Worm (Caenorhabditis elegans) whole organism, early embryonic: ENCODE results near the gene swt-1.

ENCODE experiments used
- B0310.2 ChIP-seq: sonication (generic microtip); optimal IDR thresholded peaks from 2 replicates; lab custom pipeline; 2016; ENCODE audit warnings: mild to moderate bottlenecking, missing genetic modification characterization, missing compliant biosample characterization
- F13C5.2 ChIP-seq: sonication (generic microtip); optimal IDR thresholded peaks from 2 replicates; lab custom pipeline; 2017; ENCODE audit warnings: mild to moderate bottlenecking, missing genetic modification characterization, inconsistent platforms, missing compliant biosample characterization
- aly-1 ChIP-seq: sonication (generic microtip); optimal IDR thresholded peaks from 2 replicates; lab custom pipeline; 2016; ENCODE audit warnings: missing genetic modification characterization, missing compliant biosample characterization
- ama-1 ChIP-seq: fragments of 150-350 bp; optimal IDR thresholded peaks from 2 replicates; lab custom pipeline; 2014
- ceh-13 ChIP-seq: fragments of 200-800 bp; sonication (Bioruptor generic); optimal IDR thresholded peaks from 2 replicates; lab custom pipeline; 2018; ENCODE audit warnings: mild to moderate bottlenecking, missing genetic modification characterization, missing compliant biosample characterization
- ceh-36 ChIP-seq: sonication (generic microtip); optimal IDR thresholded peaks from 2 replicates; lab custom pipeline; 2016; ENCODE audit warnings: missing genetic modification characterization, inconsistent platforms, missing compliant biosample characterization
- ets-7 ChIP-seq: sonication (generic microtip); optimal IDR thresholded peaks from 2 replicates; lab custom pipeline; 2016; ENCODE audit warnings: missing genotype, missing genetic modification characterization, missing compliant biosample characterization
- flt-1 ChIP-seq: fragments of 200-800 bp; sonication (Bioruptor generic); IDR thresholded peaks from 2 replicates; pipeline ENCODE4 v1.3.6; 2022; ENCODE audit warnings: missing genetic modification characterization, missing compliant biosample characterization
- hmbx-1 ChIP-seq: sonication (generic microtip); optimal IDR thresholded peaks from 2 replicates; lab custom pipeline; 2016; ENCODE audit warnings: mild to moderate bottlenecking, missing genetic modification characterization, missing compliant biosample characterization
- hmg-4 ChIP-seq: fragments of 200-800 bp; sonication (Bioruptor generic); optimal IDR thresholded peaks from 2 replicates; lab custom pipeline; 2018; ENCODE audit warnings: mild to moderate bottlenecking, missing genetic modification characterization, missing compliant biosample characterization
- hnd-1 ChIP-seq: sonication (generic microtip); optimal IDR thresholded peaks from 2 replicates; lab custom pipeline; 2016; ENCODE audit warnings: missing genetic modification characterization, missing compliant biosample characterization
- pes-1 ChIP-seq: fragments of 200-800 bp; sonication (Bioruptor generic); IDR thresholded peaks from 2 replicates; pipeline ENCODE4 v1.3.6; 2022; ENCODE audit warnings: missing genetic modification reagents, missing genetic modification characterization, missing compliant biosample characterization
- scrt-1 ChIP-seq: fragments of 200-800 bp; sonication (Bioruptor generic); IDR thresholded peaks from 2 replicates; pipeline ENCODE4 v1.3.6; 2022; ENCODE audit warnings: missing genetic modification characterization, missing compliant biosample characterization
- sea-1 ChIP-seq: fragments of 200-800 bp; sonication (Bioruptor generic); conservative IDR thresholded peaks from 2 replicates; pipeline ENCODE4 v1.3.6; 2022; ENCODE audit warnings: missing genetic modification characterization, missing compliant biosample characterization
- tbx-11 ChIP-seq: fragments of 200-800 bp; sonication (Bioruptor generic); IDR thresholded peaks from 2 replicates; pipeline ENCODE4 v1.3.6; 2022; ENCODE audit warnings: missing genetic modification characterization, missing compliant biosample characterization
- tbx-37 ChIP-seq: fragments of 200-800 bp; sonication (Bioruptor generic); conservative IDR thresholded peaks from 2 replicates; pipeline ENCODE4 v1.3.6; 2022; ENCODE audit warnings: missing genetic modification reagents, missing genetic modification characterization, missing compliant biosample characterization
- tra-4 ChIP-seq: sonication (generic microtip); optimal IDR thresholded peaks from 2 replicates; lab custom pipeline; 2017; ENCODE audit warnings: missing genetic modification characterization, missing compliant biosample characterization

The swt-1 gene

DNA sequence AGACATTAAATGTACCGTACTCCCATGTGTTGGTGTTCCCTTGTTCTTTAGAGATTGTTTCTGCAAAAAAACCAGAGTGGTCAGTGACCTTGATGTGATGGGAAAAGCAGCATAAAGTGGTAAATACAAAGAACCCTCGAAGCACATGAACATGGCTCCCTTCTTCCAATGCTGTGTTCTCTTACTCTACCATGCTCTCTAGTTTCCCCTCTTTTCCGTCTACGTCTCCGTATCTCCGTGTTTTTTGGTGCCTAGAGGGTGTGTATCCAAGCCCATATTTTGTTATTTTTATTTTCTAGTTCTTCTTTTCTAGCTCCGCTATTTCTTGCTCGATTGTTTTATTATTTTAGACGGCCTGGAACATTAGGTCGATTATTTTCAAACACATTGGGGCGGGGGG, 733 bp upstream of the swt-1 start:
- TF ChIP-seq ama-1 (lab: Kevin White, UChicago): no peak
- TF ChIP-seq aly-1 (tag; lab: Kevin White, UChicago): no peak
- TF ChIP-seq tbx-11 (GFP tag; lab: Robert Waterston, UW): no peak
- no peak for TF ChIP-seq tbx-37 (GFP tag; lab: Robert Waterston, UW)
- no peak for TF ChIP-seq F13C5.2 (tag; lab: Kevin White, UChicago)
- no peak for TF ChIP-seq hmg-4 (GFP tag; lab: Kevin White, UChicago)
- TF ChIP-seq ets-7 (tag; lab: Kevin White, UChicago): no peak
- TF ChIP-seq sea-1: no peak
- TF ChIP-seq pes-1: no peak
- TF ChIP-seq B0310.2: no peak
- TF ChIP-seq flt-1 (GFP tag; lab: Robert Waterston, UW): no peak

DNA sequence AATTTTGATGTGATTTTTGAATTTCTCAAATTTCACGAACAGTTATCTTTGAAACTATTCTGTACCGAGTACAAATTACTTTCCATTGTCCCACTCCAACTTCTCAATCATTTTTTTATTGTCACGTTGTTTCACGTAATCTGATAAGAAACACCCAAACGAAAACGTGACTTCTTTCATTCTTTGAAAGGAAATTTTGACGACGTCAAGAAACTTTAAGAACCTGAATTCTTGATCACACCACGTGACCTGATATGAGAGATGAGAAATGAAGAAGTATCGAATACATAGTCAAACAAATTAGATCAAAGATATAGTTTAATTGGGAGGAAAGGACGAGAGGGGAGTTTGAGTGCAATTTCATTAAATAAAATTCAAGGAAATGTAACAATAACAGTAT, 2.2 kb downstream of the swt-1 start:
- no peak for TF ChIP-seq ceh-13 (GFP tag; lab: Kevin White, UChicago)
- TF ChIP-seq flt-1 (GFP tag; lab: Robert Waterston, UW): no peak
- no peak for TF ChIP-seq tra-4 (tag; lab: Kevin White, UChicago)
- no peak for TF ChIP-seq ceh-36 (tag; lab: Kevin White, UChicago)
- TF ChIP-seq tbx-11 (GFP tag; lab: Robert Waterston, UW): no peak
- TF ChIP-seq scrt-1 (GFP tag; lab: Robert Waterston, UW): no peak
- no peak for TF ChIP-seq hnd-1 (tag; lab: Kevin White, UChicago)
- TF ChIP-seq hmbx-1 (tag; lab: Kevin White, UChicago): no peak
- no peak for TF ChIP-seq sea-1
- TF ChIP-seq aly-1 (tag; lab: Kevin White, UChicago): no peak
- TF ChIP-seq tbx-37 (GFP tag; lab: Robert Waterston, UW): no peak

DNA sequence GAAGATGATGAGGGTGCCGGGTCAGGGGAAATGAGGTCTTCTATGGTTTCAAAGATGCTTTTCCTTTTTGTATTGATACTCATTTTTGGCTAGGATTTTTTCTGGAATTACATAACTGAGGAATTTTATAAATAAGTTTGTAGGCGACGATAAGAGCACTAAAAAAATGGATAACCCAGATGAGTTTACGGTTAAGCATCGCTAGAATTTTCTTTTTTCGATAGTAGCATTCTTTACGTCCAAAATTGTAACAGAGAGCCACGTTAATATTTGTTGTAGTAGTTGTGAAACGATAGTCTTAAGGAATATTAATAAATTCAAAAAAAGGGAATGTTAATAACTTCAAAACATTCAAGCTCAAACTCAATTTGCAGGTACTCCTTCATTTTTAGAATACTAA, 6.3 kb downstream of the swt-1 start, which contains the start of gene snai-1:
TSS of gene snai-1 (minus strand) at position 101 of the 400 bp plus-strand sequence.
- TF ChIP-seq tra-4 (tag; lab: Kevin White, UChicago) (no peak), F13C5.2 (tag; lab: Kevin White, UChicago) (no peak), ama-1 (lab: Kevin White, UChicago) (no peak), hnd-1 (tag; lab: Kevin White, UChicago) (no peak), ceh-13 (GFP tag; lab: Kevin White, UChicago) (no peak), scrt-1 (GFP tag; lab: Robert Waterston, UW) (no peak), B0310.2 (no peak), ets-7 (tag; lab: Kevin White, UChicago) (no peak), pes-1 (no peak), aly-1 (tag; lab: Kevin White, UChicago) (no peak), tbx-37 (GFP tag; lab: Robert Waterston, UW) (no peak), hmbx-1 (tag; lab: Kevin White, UChicago) (no peak), flt-1 (GFP tag; lab: Robert Waterston, UW) (no peak), hmg-4 (GFP tag; lab: Kevin White, UChicago) (no peak), sea-1 (no peak), tbx-11 (GFP tag; lab: Robert Waterston, UW) (no peak), ceh-36 (tag; lab: Kevin White, UChicago) (no peak)

DNA sequence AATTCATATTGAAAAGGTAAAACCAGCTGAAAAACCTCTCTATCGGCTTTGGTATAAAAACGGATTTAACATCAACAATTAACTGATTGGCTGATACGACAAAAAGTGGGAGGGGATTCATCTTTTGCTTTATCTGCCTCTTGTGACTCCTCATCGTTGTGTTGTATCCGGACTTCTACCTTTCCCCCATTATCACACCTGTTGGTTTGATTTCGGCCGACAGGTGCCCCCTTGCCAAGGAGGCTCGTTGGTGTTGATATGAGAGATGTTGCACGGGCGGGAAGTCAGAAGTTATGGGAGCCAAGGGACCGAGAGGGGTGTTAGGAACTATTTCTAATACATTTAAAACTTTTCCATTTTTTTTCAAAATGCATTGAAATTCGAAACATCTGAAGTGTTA, 7.2 kb downstream of the swt-1 start:
- TF ChIP-seq flt-1 (GFP tag; lab: Robert Waterston, UW) (no peak), scrt-1 (GFP tag; lab: Robert Waterston, UW) (no peak), sea-1 (no peak), tbx-37 (GFP tag; lab: Robert Waterston, UW) (no peak), ama-1 (lab: Kevin White, UChicago) (no peak), tbx-11 (GFP tag; lab: Robert Waterston, UW) (no peak), hnd-1 (tag; lab: Kevin White, UChicago) (no peak), F13C5.2 (tag; lab: Kevin White, UChicago) (no peak), B0310.2 (no peak), aly-1 (tag; lab: Kevin White, UChicago) (no peak), hmbx-1 (tag; lab: Kevin White, UChicago) (no peak), tra-4 (tag; lab: Kevin White, UChicago) (no peak)

DNA sequence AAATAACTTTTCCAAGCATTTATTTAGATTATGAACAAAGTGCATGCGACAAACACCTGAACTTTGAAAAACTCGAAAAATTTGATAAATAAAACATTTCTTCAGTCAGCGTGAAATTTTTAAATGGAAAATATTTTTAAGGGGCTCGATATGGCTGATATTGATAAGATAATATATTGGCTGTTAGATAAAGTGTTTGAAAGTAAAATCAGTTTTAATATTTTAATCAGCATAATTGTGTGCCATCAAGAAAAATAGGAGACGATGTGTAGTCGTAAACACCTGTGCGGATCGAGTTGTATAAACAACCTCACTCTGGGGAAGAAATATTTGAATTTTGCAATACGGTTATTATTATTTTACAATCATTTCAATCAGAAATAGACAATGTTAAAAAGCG, 12.3 kb downstream of the swt-1 start:
- no peak for TF ChIP-seq tra-4 (tag; lab: Kevin White, UChicago)
- no peak for TF ChIP-seq ceh-13 (GFP tag; lab: Kevin White, UChicago)
- TF ChIP-seq ceh-36 (tag; lab: Kevin White, UChicago): no peak
- no peak for TF ChIP-seq hmbx-1 (tag; lab: Kevin White, UChicago)
- TF ChIP-seq ets-7 (tag; lab: Kevin White, UChicago): no peak
- no peak for TF ChIP-seq B0310.2
- no peak for TF ChIP-seq ama-1 (lab: Kevin White, UChicago)
- TF ChIP-seq scrt-1 (GFP tag; lab: Robert Waterston, UW): no peak
- TF ChIP-seq flt-1 (GFP tag; lab: Robert Waterston, UW): no peak
- TF ChIP-seq tbx-11 (GFP tag; lab: Robert Waterston, UW): no peak
- no peak for TF ChIP-seq aly-1 (tag; lab: Kevin White, UChicago)
- TF ChIP-seq hmg-4 (GFP tag; lab: Kevin White, UChicago): no peak

DNA sequence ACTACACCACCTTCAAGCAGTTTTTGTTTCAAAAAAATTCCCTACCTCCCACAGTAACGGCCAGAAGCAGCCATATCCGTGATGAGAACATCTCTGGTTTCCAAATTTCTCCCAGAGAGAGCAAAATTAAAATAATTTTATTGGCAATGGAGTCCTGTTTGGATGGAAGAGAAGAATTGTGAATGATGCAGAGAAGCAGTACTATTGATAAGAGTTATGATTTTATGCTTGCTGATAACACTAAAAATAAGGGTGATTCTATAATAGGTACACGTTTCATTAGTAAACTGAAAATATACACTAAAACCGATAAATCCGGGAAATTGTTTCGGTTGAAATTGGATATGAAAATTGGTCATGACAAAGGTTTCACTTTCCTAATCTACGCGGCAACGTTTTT, 13.1 kb downstream of the swt-1 start, which contains the start of gene dsc-4:
TSS of gene dsc-4 (minus strand) at position 165 of the 400 bp plus-strand sequence.
- no peak for TF ChIP-seq ets-7 (tag; lab: Kevin White, UChicago)
- TF ChIP-seq hmbx-1 (tag; lab: Kevin White, UChicago): no peak
- TF ChIP-seq tbx-11 (GFP tag; lab: Robert Waterston, UW): no peak
- TF ChIP-seq flt-1 (GFP tag; lab: Robert Waterston, UW): no peak
- no peak for TF ChIP-seq sea-1
- TF ChIP-seq tra-4 (tag; lab: Kevin White, UChicago): no peak
- TF ChIP-seq hnd-1 (tag; lab: Kevin White, UChicago): no peak
- TF ChIP-seq hmg-4 (GFP tag; lab: Kevin White, UChicago): no peak
- TF ChIP-seq ceh-13 (GFP tag; lab: Kevin White, UChicago): no peak

DNA sequence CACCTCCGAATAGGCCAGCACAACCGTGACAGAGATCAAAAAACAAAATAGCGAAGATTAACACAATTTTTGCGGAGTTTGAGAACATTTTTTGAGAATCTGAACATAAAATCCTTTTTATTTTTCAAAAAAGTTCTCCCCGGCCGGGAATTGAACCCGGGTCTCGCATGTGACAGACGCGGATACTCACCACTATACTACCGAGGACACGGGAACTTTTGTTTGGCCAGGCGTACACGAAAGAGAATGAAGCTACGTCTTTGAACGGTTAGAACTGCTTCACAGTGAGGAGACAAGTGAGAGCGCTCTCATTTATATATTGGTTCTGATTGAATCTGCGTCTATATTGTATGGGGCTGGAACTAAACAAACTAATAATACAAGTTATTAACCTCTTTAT, 15.2 kb downstream of the swt-1 start, which contains the start of gene grl-26:
TSS of gene grl-26 (minus strand) at position 318 of the 400 bp plus-strand sequence.
- peak; percentile 65; the same call in 1 of the 2 replicates for TF ChIP-seq tbx-37 (GFP tag; lab: Robert Waterston, UW)
- no peak for TF ChIP-seq ceh-13 (GFP tag; lab: Kevin White, UChicago)
- no peak for TF ChIP-seq ceh-36 (tag; lab: Kevin White, UChicago)
- peak; percentile 38 for TF ChIP-seq hmg-4 (GFP tag; lab: Kevin White, UChicago)
- peak; percentile 72 for TF ChIP-seq pes-1
- TF ChIP-seq F13C5.2 (tag; lab: Kevin White, UChicago): peak; percentile 50
- peak; percentile 38 for TF ChIP-seq hnd-1 (tag; lab: Kevin White, UChicago)
- peak; percentile 29 for TF ChIP-seq aly-1 (tag; lab: Kevin White, UChicago)
- peak; percentile 83 for TF ChIP-seq scrt-1 (GFP tag; lab: Robert Waterston, UW)
- peak; percentile 47 for TF ChIP-seq flt-1 (GFP tag; lab: Robert Waterston, UW)
- TF ChIP-seq ets-7 (tag; lab: Kevin White, UChicago): no peak
- peak; percentile 34; the same call in 1 of the 2 replicates for TF ChIP-seq sea-1
- TF ChIP-seq ama-1 (lab: Kevin White, UChicago): no peak
- no peak for TF ChIP-seq tra-4 (tag; lab: Kevin White, UChicago)
- TF ChIP-seq B0310.2: no peak
- no peak for TF ChIP-seq hmbx-1 (tag; lab: Kevin White, UChicago)
- TF ChIP-seq tbx-11 (GFP tag; lab: Robert Waterston, UW): peak; percentile 56
